Fruit fly (Drosophila melanogaster) whole organism, pupa: ENCODE measurements around the gene CG14302.

Source experiments
- CG10348 ChIP-seq: fragments of 200-800 bp; sonication (Bioruptor generic); IDR thresholded peaks from 2 replicates; pipeline ENCODE4 v1.3.6; 2022; ENCODE audit warnings: missing biosample characterization, missing genetic modification characterization
- CG12605 ChIP-seq: fragments of 200-800 bp; sonication (Bioruptor generic); IDR thresholded peaks from 2 replicates; pipeline ENCODE4 v1.3.6; 2022; ENCODE audit warnings: missing biosample characterization, missing genetic modification characterization
- CG13204 ChIP-seq: fragments of 200-800 bp; sonication (Bioruptor generic); optimal IDR thresholded peaks from 2 replicates; lab custom pipeline; 2018; ENCODE audit warnings: missing biosample characterization, mild to moderate bottlenecking, missing genetic modification characterization, moderate library complexity
- CG14655 ChIP-seq: fragments of 200-800 bp; sonication (Bioruptor generic); optimal IDR thresholded peaks from 3 replicates; lab custom pipeline; 2017; ENCODE audit warnings: mild to moderate bottlenecking, missing biosample characterization, missing genetic modification reagents, missing genetic modification characterization
- CG15710 ChIP-seq: fragments of 200-800 bp; sonication (Bioruptor generic); optimal IDR thresholded peaks from 2 replicates; lab custom pipeline; 2018; ENCODE audit warnings: missing biosample characterization, mild to moderate bottlenecking, missing genetic modification characterization, moderate library complexity
- CG17806 ChIP-seq: fragments of 200-800 bp; sonication (Bioruptor generic); optimal IDR thresholded peaks from 2 replicates; lab custom pipeline; 2018; ENCODE audit warnings: missing biosample characterization, mild to moderate bottlenecking, missing genetic modification characterization, moderate library complexity
- CG32121 ChIP-seq: fragments of 200-800 bp; sonication (Bioruptor generic); IDR thresholded peaks from 2 replicates; pipeline ENCODE4 v1.3.6; 2022; ENCODE audit warnings: missing biosample characterization, missing genetic modification characterization
- CG34367 ChIP-seq: fragments of 200-800 bp; sonication (Bioruptor generic); optimal IDR thresholded peaks from 2 replicates; lab custom pipeline; 2018; ENCODE audit warnings: missing biosample characterization, mild to moderate bottlenecking, missing genetic modification characterization
- CG4496 ChIP-seq: fragments of 200-800 bp; sonication (Bioruptor generic); IDR thresholded peaks from 3 replicates; pipeline ENCODE4 v1.3.6; 2022; ENCODE audit warnings: missing biosample characterization, missing genetic modification characterization
- CG8159 ChIP-seq: fragments of 200-800 bp; sonication (Bioruptor generic); optimal IDR thresholded peaks from 3 replicates; lab custom pipeline; 2018; ENCODE audit warnings: missing biosample characterization, mild to moderate bottlenecking, missing genetic modification characterization, moderate library complexity
- CG8301 ChIP-seq: fragments of 200-800 bp; sonication (Bioruptor generic); optimal IDR thresholded peaks from 2 replicates; lab custom pipeline; 2018; ENCODE audit warnings: missing biosample characterization, mild to moderate bottlenecking, missing genetic modification characterization
- CG9948 ChIP-seq: fragments of 200-800 bp; sonication (Bioruptor generic); optimal IDR thresholded peaks from 2 replicates; lab custom pipeline; 2018; ENCODE audit warnings: missing biosample characterization, mild to moderate bottlenecking, missing genetic modification characterization, moderate library complexity
- D1 ChIP-seq: fragments of 200-800 bp; sonication (Bioruptor generic); optimal IDR thresholded peaks from 2 replicates; lab custom pipeline; 2018; ENCODE audit warnings: missing biosample characterization, mild to moderate bottlenecking, missing genetic modification characterization, moderate library complexity
- EcR ChIP-seq: fragments of 200-800 bp; sonication (Bioruptor generic); optimal IDR thresholded peaks from 3 replicates; lab custom pipeline; 2019; ENCODE audit warnings: missing biosample characterization, missing genetic modification characterization, mild to moderate bottlenecking, moderate library complexity, missing genetic modification reagents
- Ets98B ChIP-seq: fragments of 200-800 bp; sonication (Bioruptor generic); IDR thresholded peaks from 2 replicates; pipeline ENCODE4 v1.3.6; 2022; ENCODE audit warnings: missing biosample characterization, missing genetic modification characterization
- Pif1A ChIP-seq: fragments of 200-800 bp; sonication (Bioruptor generic); optimal IDR thresholded peaks from 3 replicates; lab custom pipeline; 2016; ENCODE audit warnings: missing biosample characterization, missing genetic modification characterization
- Pif1B ChIP-seq: fragments of 200-800 bp; sonication (Bioruptor generic); optimal IDR thresholded peaks from 3 replicates; lab custom pipeline; 2016; ENCODE audit warnings: missing biosample characterization, missing genetic modification characterization
- Snoo ChIP-seq: fragments of 200-800 bp; sonication (Bioruptor generic); optimal IDR thresholded peaks from 3 replicates; lab custom pipeline; 2017; ENCODE audit warnings: missing biosample characterization, mild to moderate bottlenecking, missing genetic modification characterization, inconsistent platforms
- fd96Ca ChIP-seq: fragments of 200-800 bp; sonication (Bioruptor generic); IDR thresholded peaks from 3 replicates; pipeline ENCODE4 v1.3.6; 2022; ENCODE audit warnings: missing biosample characterization, missing genetic modification characterization
- gl ChIP-seq: fragments of 200-800 bp; sonication (Bioruptor generic); optimal IDR thresholded peaks from 2 replicates; lab custom pipeline; 2018; ENCODE audit warnings: missing biosample characterization, mild to moderate bottlenecking, missing genetic modification characterization
- rn ChIP-seq: fragments of 200-800 bp; sonication (Bioruptor generic); IDR thresholded peaks from 2 replicates; pipeline ENCODE4 v1.3.6; 2022; ENCODE audit warnings: missing biosample characterization, missing genetic modification characterization

Gene CG14302

dm6 chr3R:18742358-18743269 is 10.1 kb downstream of the CG14302 start:
- TF ChIP-seq CG8159 (tag; lab: Kevin White, UChicago) (no peak), CG14655 (peak; percentile 71), CG17806 (tag; lab: Kevin White, UChicago) (peak; percentile 30), CG10348 (GFP tag; lab: Robert Waterston, UW) (no peak), EcR (GFP tag; lab: Kevin White, UChicago) (no peak), gl (tag; lab: Kevin White, UChicago) (no peak), CG8301 (peak; percentile 56), D1 (peak; percentile 37), CG13204 (GFP tag; lab: Kevin White, UChicago) (peak; percentile 62), CG34367 (tag; lab: Kevin White, UChicago) (no peak), Snoo (tag; lab: Kevin White, UChicago) (no peak), CG32121 (GFP tag; lab: Robert Waterston, UW) (peak; percentile 19; the same call in 1 of the 2 replicates), fd96Ca (GFP tag; lab: Robert Waterston, UW) (no peak), CG4496 (GFP tag; lab: Robert Waterston, UW) (peak; percentile 62; the same call in 2 of the 3 replicates), rn (peak; percentile 34; the same call in 1 of the 2 replicates), CG9948 (tag; lab: Kevin White, UChicago) (no peak), Pif1B (peak; percentile 57), Ets98B (GFP tag; lab: Robert Waterston, UW) (peak; percentile 44), CG15710 (tag; lab: Kevin White, UChicago) (no peak), Pif1A (GFP tag; lab: Kevin White, UChicago) (peak; percentile 46), CG12605 (no peak)

- peak; percentile 35; the same call in 1 of the 2 replicates for TF ChIP-seq CG12605
- no peak for TF ChIP-seq CG9948 (tag; lab: Kevin White, UChicago)
- TF ChIP-seq CG15710 (tag; lab: Kevin White, UChicago), result peak; percentile 45
- TF ChIP-seq CG17806 (tag; lab: Kevin White, UChicago), result peak; percentile 9
- no peak for TF ChIP-seq CG13204 (GFP tag; lab: Kevin White, UChicago)
- no peak for TF ChIP-seq D1
- TF ChIP-seq CG8301, result no peak
- TF ChIP-seq CG10348 (GFP tag; lab: Robert Waterston, UW), result no peak
- peak; percentile 38 for TF ChIP-seq Snoo (tag; lab: Kevin White, UChicago)
- TF ChIP-seq gl (tag; lab: Kevin White, UChicago), result peak; percentile 64
- peak; percentile 43 for TF ChIP-seq Pif1B
- TF ChIP-seq CG14655, result no peak
- peak; percentile 26 for TF ChIP-seq CG34367 (tag; lab: Kevin White, UChicago)
- TF ChIP-seq CG32121 (GFP tag; lab: Robert Waterston, UW), result peak; percentile 11; the same call in 1 of the 2 replicates
- TF ChIP-seq rn, result no peak
- TF ChIP-seq CG8159 (tag; lab: Kevin White, UChicago), result peak; percentile 91
Observed at dm6 chr3R:18743270-18743922, 10.9 kb downstream of the CG14302 start, which contains the start of gene Mekk1. Mekk1 (minus strand) TSS chr3R:18743594.

- TF ChIP-seq EcR (GFP tag; lab: Kevin White, UChicago) (no peak), Ets98B (GFP tag; lab: Robert Waterston, UW) (peak; percentile 34; the same call in 1 of the 2 replicates), CG9948 (tag; lab: Kevin White, UChicago) (peak; percentile 56), CG13204 (GFP tag; lab: Kevin White, UChicago) (no peak), rn (peak; percentile 58), CG8301 (no peak), CG17806 (tag; lab: Kevin White, UChicago) (peak; percentile 55), CG10348 (GFP tag; lab: Robert Waterston, UW) (no peak), Pif1B (no peak), Pif1A (GFP tag; lab: Kevin White, UChicago) (no peak), fd96Ca (GFP tag; lab: Robert Waterston, UW) (0 out of 3 replicates have a peak, but pooled peaks have one; percentile 5), Snoo (tag; lab: Kevin White, UChicago) (peak; percentile 57), CG4496 (GFP tag; lab: Robert Waterston, UW) (peak; percentile 68; the same call in 2 of the 3 replicates), gl (tag; lab: Kevin White, UChicago) (no peak), CG15710 (tag; lab: Kevin White, UChicago) (peak; percentile 69), D1 (no peak), CG32121 (GFP tag; lab: Robert Waterston, UW) (peak; percentile 54), CG8159 (tag; lab: Kevin White, UChicago) (peak; percentile 77), CG34367 (tag; lab: Kevin White, UChicago) (peak; percentile 35), CG12605 (peak; percentile 50; the same call in 1 of the 2 replicates), CG14655 (no peak)
Observed at dm6 chr3R:18745961-18746468, 13.5 kb downstream of the CG14302 start, which contains the start of the genes PGS1 and gwl. PGS1 (minus strand) TSS chr3R:18746041. gwl (plus strand) TSS chr3R:18746370.

- no peak for TF ChIP-seq CG32121 (GFP tag; lab: Robert Waterston, UW)
- no peak for TF ChIP-seq CG15710 (tag; lab: Kevin White, UChicago)
- TF ChIP-seq CG17806 (tag; lab: Kevin White, UChicago), result no peak
- TF ChIP-seq Pif1A (GFP tag; lab: Kevin White, UChicago), result no peak
- no peak for TF ChIP-seq Ets98B (GFP tag; lab: Robert Waterston, UW)
- no peak for TF ChIP-seq CG13204 (GFP tag; lab: Kevin White, UChicago)
- TF ChIP-seq CG4496 (GFP tag; lab: Robert Waterston, UW), result no peak
- TF ChIP-seq CG10348 (GFP tag; lab: Robert Waterston, UW), result no peak
- TF ChIP-seq CG8301, result no peak
- no peak for TF ChIP-seq gl (tag; lab: Kevin White, UChicago)
- no peak for TF ChIP-seq Pif1B
- no peak for TF ChIP-seq D1
- no peak for TF ChIP-seq CG12605
- TF ChIP-seq EcR (GFP tag; lab: Kevin White, UChicago), result no peak
- TF ChIP-seq Snoo (tag; lab: Kevin White, UChicago), result no peak
Observed at dm6 chr3R:18748087-18748486, 15.6 kb downstream of the CG14302 start.
